Worm (Caenorhabditis elegans) whole organism, early embryonic: ENCODE results near the gene srj-13.

Experiments used
- B0310.2 ChIP-seq: sonication (generic microtip); optimal IDR thresholded peaks from 2 replicates; lab custom pipeline; 2016; ENCODE audit warnings: mild to moderate bottlenecking, missing genetic modification characterization, missing compliant biosample characterization
- F13C5.2 ChIP-seq: sonication (generic microtip); optimal IDR thresholded peaks from 2 replicates; lab custom pipeline; 2017; ENCODE audit warnings: mild to moderate bottlenecking, missing genetic modification characterization, inconsistent platforms, missing compliant biosample characterization
- aly-1 ChIP-seq: sonication (generic microtip); optimal IDR thresholded peaks from 2 replicates; lab custom pipeline; 2016; ENCODE audit warnings: missing genetic modification characterization, missing compliant biosample characterization
- ama-1 ChIP-seq: fragments of 150-350 bp; optimal IDR thresholded peaks from 2 replicates; lab custom pipeline; 2014
- flt-1 ChIP-seq: fragments of 200-800 bp; sonication (Bioruptor generic); IDR thresholded peaks from 2 replicates; pipeline ENCODE4 v1.3.6; 2022; ENCODE audit warnings: missing genetic modification characterization, missing compliant biosample characterization
- hnd-1 ChIP-seq: sonication (generic microtip); optimal IDR thresholded peaks from 2 replicates; lab custom pipeline; 2016; ENCODE audit warnings: missing genetic modification characterization, missing compliant biosample characterization
- pes-1 ChIP-seq: fragments of 200-800 bp; sonication (Bioruptor generic); IDR thresholded peaks from 2 replicates; pipeline ENCODE4 v1.3.6; 2022; ENCODE audit warnings: missing genetic modification reagents, missing genetic modification characterization, missing compliant biosample characterization
- scrt-1 ChIP-seq: fragments of 200-800 bp; sonication (Bioruptor generic); IDR thresholded peaks from 2 replicates; pipeline ENCODE4 v1.3.6; 2022; ENCODE audit warnings: missing genetic modification characterization, missing compliant biosample characterization
- tbx-11 ChIP-seq: fragments of 200-800 bp; sonication (Bioruptor generic); IDR thresholded peaks from 2 replicates; pipeline ENCODE4 v1.3.6; 2022; ENCODE audit warnings: missing genetic modification characterization, missing compliant biosample characterization
- tbx-37 ChIP-seq: fragments of 200-800 bp; sonication (Bioruptor generic); conservative IDR thresholded peaks from 2 replicates; pipeline ENCODE4 v1.3.6; 2022; ENCODE audit warnings: missing genetic modification reagents, missing genetic modification characterization, missing compliant biosample characterization

DNA sequence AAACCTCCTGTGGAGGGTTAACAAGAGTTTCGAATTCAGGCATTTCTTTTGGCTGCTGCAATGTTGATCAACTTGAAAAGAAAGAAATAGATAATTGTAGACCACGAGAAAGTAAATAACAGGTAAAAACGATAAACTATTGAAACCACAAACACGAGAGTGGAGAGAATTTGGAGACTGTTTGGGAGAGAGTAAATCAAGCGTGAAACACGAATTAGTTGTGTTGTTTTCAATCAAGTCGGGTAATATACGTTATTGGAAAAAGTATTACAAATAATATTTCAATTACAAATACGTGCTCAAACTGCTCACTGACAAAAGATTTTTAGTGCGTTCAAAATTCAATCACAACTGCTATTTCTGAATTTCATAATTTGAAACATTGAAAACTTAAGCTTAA, 21.4 kb upstream of the srj-13 start, which contains the start of gene C03G6.17:
- TF ChIP-seq scrt-1 (GFP tag; lab: Robert Waterston, UW) (no peak), aly-1 (tag; lab: Kevin White, UChicago) (no peak), flt-1 (GFP tag; lab: Robert Waterston, UW) (no peak), B0310.2 (no peak), F13C5.2 (tag; lab: Kevin White, UChicago) (no peak), ama-1 (no peak), pes-1 (GFP tag; lab: Robert Waterston, UW) (no peak), tbx-37 (GFP tag; lab: Robert Waterston, UW) (no peak), tbx-11 (GFP tag; lab: Robert Waterston, UW) (no peak), hnd-1 (no peak)
